Worm (Caenorhabditis elegans): Measurements from ENCODE around the gene bath-42.

ce11 chrIII:8199060-8199459, 35.9 kb upstream of the bath-42 start:
- no peak for TF ChIP-seq ama-1 (optimal IDR thresholded peaks at IDR 0.05)
- TF ChIP-seq hlh-30 (tag; optimal IDR thresholded peaks at IDR 0.05; ENCODE audit: insufficient read depth): no peak
- no peak for TF ChIP-seq pha-4 (tag; optimal IDR thresholded peaks at IDR 0.05)
- no peak for TF ChIP-seq nhr-232 (tag; optimal IDR thresholded peaks at IDR 0.05)
- TF ChIP-seq npax-4 (tag; optimal IDR thresholded peaks at IDR 0.05): no peak
- TF ChIP-seq ets-4 (tag; optimal IDR thresholded peaks at IDR 0.05): no peak
- TF ChIP-seq F13H6.1 (tag; optimal IDR thresholded peaks at IDR 0.05): no peak
